Fruit fly (Drosophila melanogaster) whole organism, embryonic: ENCODE data around the gene RpS14a.

Experiments
- B-H2 ChIP-seq: fragments of 200-800 bp; sonication (Bioruptor generic); optimal IDR thresholded peaks from 2 replicates; lab custom pipeline; 2018; ENCODE audit warnings: missing biosample characterization, mild to moderate bottlenecking, missing genetic modification characterization
- CG10147 ChIP-seq: fragments of 200-800 bp; sonication (Bioruptor generic); optimal IDR thresholded peaks from 2 replicates; lab custom pipeline; 2019; ENCODE audit warnings: missing biosample characterization, mild to moderate bottlenecking, missing genetic modification characterization, moderate library complexity
- CG12942 ChIP-seq: fragments of 200-800 bp; sonication (Bioruptor generic); optimal IDR thresholded peaks from 3 replicates; lab custom pipeline; 2016; ENCODE audit warnings: missing biosample characterization, missing genetic modification characterization
- CG1647 ChIP-seq: fragments of 200-800 bp; sonication (Bioruptor generic); optimal IDR thresholded peaks from 3 replicates; lab custom pipeline; 2016; ENCODE audit warnings: missing biosample characterization, missing genetic modification characterization
- CG17186 ChIP-seq: fragments of 200-800 bp; sonication (Bioruptor generic); optimal IDR thresholded peaks from 3 replicates; lab custom pipeline; 2017; ENCODE audit warnings: missing biosample characterization, missing genetic modification reagents, missing genetic modification characterization
- CG17359 ChIP-seq: fragments of 200-800 bp; sonication (Bioruptor generic); optimal IDR thresholded peaks from 3 replicates; lab custom pipeline; 2018; ENCODE audit warnings: missing biosample characterization, mild to moderate bottlenecking, missing genetic modification characterization, moderate library complexity
- CG17829 ChIP-seq: fragments of 200-800 bp; optimal IDR thresholded peaks from 2 replicates; lab custom pipeline; 2019; ENCODE audit warnings: missing biosample characterization, mild to moderate bottlenecking, missing genetic modification characterization, moderate library complexity
- CG18619 ChIP-seq: fragments of 200-800 bp; sonication (Bioruptor generic); optimal IDR thresholded peaks from 3 replicates; lab custom pipeline; 2017; ENCODE audit warnings: missing biosample characterization, mild to moderate bottlenecking, missing genetic modification characterization
- CG30020 ChIP-seq: fragments of 200-800 bp; optimal IDR thresholded peaks from 2 replicates; lab custom pipeline; 2019; ENCODE audit warnings: missing biosample characterization, mild to moderate bottlenecking, missing genetic modification characterization, moderate library complexity
- CG3407 ChIP-seq: fragments of 200-800 bp; sonication (Bioruptor generic); optimal IDR thresholded peaks from 2 replicates; lab custom pipeline; 2018; ENCODE audit warnings: missing biosample characterization, mild to moderate bottlenecking, missing genetic modification characterization
- CG34376 ChIP-seq: fragments of 200-800 bp; sonication (Bioruptor generic); optimal IDR thresholded peaks from 2 replicates; lab custom pipeline; 2018; ENCODE audit warnings: missing biosample characterization, mild to moderate bottlenecking, missing genetic modification characterization
- CG34422 ChIP-seq: fragments of 200-800 bp; sonication (Bioruptor generic); IDR thresholded peaks from 3 replicates; pipeline ENCODE4 v1.3.6; 2022; ENCODE audit warnings: missing biosample characterization, missing genetic modification characterization
- CG4820 ChIP-seq: fragments of 200-800 bp; sonication (Bioruptor generic); optimal IDR thresholded peaks from 3 replicates; lab custom pipeline; 2016; ENCODE audit warnings: missing biosample characterization, missing genetic modification characterization
- CG5180 ChIP-seq: fragments of 200-800 bp; sonication (Bioruptor generic); optimal IDR thresholded peaks from 3 replicates; lab custom pipeline; 2017; ENCODE audit warnings: missing biosample characterization, missing genetic modification characterization, mild to moderate bottlenecking, moderate library complexity, missing genetic modification reagents
- CG6854 ChIP-seq: fragments of 200-800 bp; sonication (Bioruptor generic); optimal IDR thresholded peaks from 3 replicates; lab custom pipeline; 2017; ENCODE audit warnings: missing biosample characterization, mild to moderate bottlenecking, missing genetic modification characterization
- CG7372 ChIP-seq: fragments of 200-800 bp; sonication (Bioruptor generic); IDR thresholded peaks from 2 replicates; pipeline ENCODE4 v1.3.6; 2022; ENCODE audit warnings: missing biosample characterization, missing genetic modification characterization
- CG7786 ChIP-seq: fragments of 200-800 bp; sonication (Bioruptor generic); optimal IDR thresholded peaks from 2 replicates; lab custom pipeline; 2016; ENCODE audit warnings: missing biosample characterization, missing genetic modification characterization
- CG8765 ChIP-seq: fragments of 200-800 bp; sonication (Bioruptor generic); IDR thresholded peaks from 2 replicates; pipeline ENCODE4 v1.3.6; 2022; ENCODE audit warnings: missing biosample characterization, missing genetic modification characterization
- D19B ChIP-seq: fragments of 200-800 bp; sonication (Bioruptor generic); optimal IDR thresholded peaks from 2 replicates; lab custom pipeline; 2017; ENCODE audit warnings: missing biosample characterization, mild to moderate bottlenecking, missing genetic modification characterization
- Fer3 ChIP-seq: fragments of 200-800 bp; sonication (Bioruptor generic); optimal IDR thresholded peaks from 2 replicates; lab custom pipeline; 2018; ENCODE audit warnings: missing biosample characterization, mild to moderate bottlenecking, missing genetic modification characterization, moderate library complexity
- Hr39 ChIP-seq: fragments of >200 bp; optimal IDR thresholded peaks from 2 replicates; lab custom pipeline; 2017
- Lpt ChIP-seq: fragments of >200 bp; optimal IDR thresholded peaks from 2 replicates; lab custom pipeline; 2018; ENCODE audit warnings: missing biosample characterization, missing genetic modification characterization
- Mes4 ChIP-seq: fragments of 200-800 bp; sonication (Bioruptor generic); optimal IDR thresholded peaks from 2 replicates; lab custom pipeline; 2016; ENCODE audit warnings: missing biosample characterization, missing genetic modification characterization
- NK7.1 ChIP-seq: fragments of 200-800 bp; sonication (Bioruptor generic); optimal IDR thresholded peaks from 3 replicates; lab custom pipeline; 2016; ENCODE audit warnings: missing biosample characterization, missing genetic modification characterization
- Scr ChIP-seq: fragments of 200-800 bp; sonication (Bioruptor generic); IDR thresholded peaks from 2 replicates; pipeline ENCODE4 v1.3.6; 2022; ENCODE audit warnings: missing biosample characterization, missing genetic modification characterization; ENCODE audit not compliant: partially characterized antibody
- Side ChIP-seq: fragments of 200-800 bp; sonication (Bioruptor generic); optimal IDR thresholded peaks from 2 replicates; lab custom pipeline; 2016; ENCODE audit warnings: missing biosample characterization, missing genetic modification characterization
- Ssrp ChIP-seq: fragments of 200-800 bp; sonication (Bioruptor generic); optimal IDR thresholded peaks from 2 replicates; lab custom pipeline; 2018; ENCODE audit warnings: missing biosample characterization, mild to moderate bottlenecking, missing genetic modification characterization, moderate library complexity
- Xrp1 ChIP-seq: fragments of 200-800 bp; sonication (Bioruptor generic); IDR thresholded peaks from 2 replicates; pipeline ENCODE4 v1.3.6; 2022; ENCODE audit warnings: missing biosample characterization, missing genetic modification characterization
- ap ChIP-seq: fragments of 200-800 bp; sonication (Bioruptor generic); IDR thresholded peaks from 2 replicates; pipeline ENCODE4 v1.3.6; 2022; ENCODE audit warnings: missing biosample characterization, missing genetic modification characterization
- caup ChIP-seq: fragments of 200-800 bp; sonication (Bioruptor generic); optimal IDR thresholded peaks from 3 replicates; lab custom pipeline; 2017; ENCODE audit warnings: missing biosample characterization, mild to moderate bottlenecking, missing genetic modification characterization, moderate library complexity; ENCODE audit not compliant: severe bottlenecking
- corto ChIP-seq: fragments of 200-800 bp; sonication (Bioruptor generic); optimal IDR thresholded peaks from 2 replicates; lab custom pipeline; 2016; ENCODE audit warnings: missing biosample characterization, mild to moderate bottlenecking, missing genetic modification characterization, moderate library complexity
- danr ChIP-seq: fragments of 200-800 bp; sonication (Bioruptor generic); IDR thresholded peaks from 2 replicates; pipeline ENCODE4 v1.3.6; 2022; ENCODE audit warnings: missing biosample characterization, missing genetic modification characterization
- dm ChIP-seq: fragments of 200-800 bp; sonication (Bioruptor generic); optimal IDR thresholded peaks from 3 replicates; lab custom pipeline; 2016; ENCODE audit warnings: missing biosample characterization, missing genetic modification characterization
- dpn ChIP-seq, 2 experiments: fragments of 200-800 bp; sonication (Bioruptor generic); optimal IDR thresholded peaks; 3 replicates each; lab custom pipeline; 2016; ENCODE audit warnings: missing biosample characterization in 2 of 2, missing genetic modification characterization in 2 of 2
- dysf ChIP-seq: fragments of 200-800 bp; sonication (Bioruptor generic); IDR thresholded peaks from 3 replicates; pipeline ENCODE4 v1.3.6; 2022; ENCODE audit warnings: missing biosample characterization, missing genetic modification characterization
- gro ChIP-seq: fragments of 200-800 bp; sonication (Bioruptor generic); optimal IDR thresholded peaks from 2 replicates; lab custom pipeline; 2016; ENCODE audit warnings: missing biosample characterization, missing genetic modification characterization
- hth ChIP-seq: fragments of >200 bp; optimal IDR thresholded peaks from 2 replicates; lab custom pipeline; 2017; ENCODE audit warnings: inconsistent platforms
- nmo ChIP-seq: fragments of 200-800 bp; sonication (Bioruptor generic); optimal IDR thresholded peaks from 2 replicates; lab custom pipeline; 2018; ENCODE audit warnings: missing biosample characterization, mild to moderate bottlenecking, missing genetic modification characterization, moderate library complexity
- rib ChIP-seq: fragments of 200-800 bp; sonication (Bioruptor generic); IDR thresholded peaks from 2 replicates; pipeline ENCODE4 v1.3.6; 2022; ENCODE audit warnings: missing biosample characterization, missing genetic modification characterization
- schlank ChIP-seq: fragments of 200-800 bp; sonication (Bioruptor generic); optimal IDR thresholded peaks from 2 replicates; lab custom pipeline; 2018; ENCODE audit warnings: missing biosample characterization, mild to moderate bottlenecking, missing genetic modification characterization
- sd ChIP-seq: fragments of 200-800 bp; sonication (Bioruptor generic); optimal IDR thresholded peaks from 3 replicates; lab custom pipeline; 2018; ENCODE audit warnings: missing biosample characterization, mild to moderate bottlenecking, missing genetic modification characterization, moderate library complexity
- seq ChIP-seq: fragments of 200-800 bp; sonication (Bioruptor generic); IDR thresholded peaks from 2 replicates; pipeline ENCODE4 v1.3.6; 2022; ENCODE audit warnings: missing biosample characterization, missing genetic modification characterization
- slou ChIP-seq: fragments of 200-800 bp; sonication (Bioruptor generic); optimal IDR thresholded peaks from 3 replicates; lab custom pipeline; 2016; ENCODE audit warnings: missing biosample characterization, missing genetic modification characterization
- sna ChIP-seq: fragments of 200-800 bp; sonication (Bioruptor generic); IDR thresholded peaks from 2 replicates; pipeline ENCODE4 v1.3.6; 2022; ENCODE audit warnings: missing biosample characterization, missing genetic modification characterization; ENCODE audit not compliant: partially characterized antibody
- sob ChIP-seq: fragments of 200-800 bp; sonication (Bioruptor generic); IDR thresholded peaks from 2 replicates; pipeline ENCODE4 v1.3.6; 2022; ENCODE audit warnings: missing biosample characterization, missing genetic modification characterization
- tgo ChIP-seq: fragments of 200-800 bp; sonication (Bioruptor generic); IDR thresholded peaks from 3 replicates; pipeline ENCODE4 v1.3.6; 2022; ENCODE audit warnings: missing biosample characterization, missing genetic modification characterization
- trem ChIP-seq: fragments of 200-800 bp; optimal IDR thresholded peaks from 3 replicates; lab custom pipeline; 2019; ENCODE audit warnings: missing biosample characterization, mild to moderate bottlenecking, missing genetic modification characterization, moderate library complexity
- trh ChIP-seq: fragments of 200-800 bp; sonication (Bioruptor generic); optimal IDR thresholded peaks from 2 replicates; lab custom pipeline; 2016; ENCODE audit warnings: missing biosample characterization, missing genetic modification characterization
- zfh1 ChIP-seq: fragments of 200-800 bp; sonication (Bioruptor generic); IDR thresholded peaks from 3 replicates; pipeline ENCODE4 v1.3.6; 2022; ENCODE audit warnings: missing biosample characterization, missing genetic modification characterization

Gene RpS14a

DNA sequence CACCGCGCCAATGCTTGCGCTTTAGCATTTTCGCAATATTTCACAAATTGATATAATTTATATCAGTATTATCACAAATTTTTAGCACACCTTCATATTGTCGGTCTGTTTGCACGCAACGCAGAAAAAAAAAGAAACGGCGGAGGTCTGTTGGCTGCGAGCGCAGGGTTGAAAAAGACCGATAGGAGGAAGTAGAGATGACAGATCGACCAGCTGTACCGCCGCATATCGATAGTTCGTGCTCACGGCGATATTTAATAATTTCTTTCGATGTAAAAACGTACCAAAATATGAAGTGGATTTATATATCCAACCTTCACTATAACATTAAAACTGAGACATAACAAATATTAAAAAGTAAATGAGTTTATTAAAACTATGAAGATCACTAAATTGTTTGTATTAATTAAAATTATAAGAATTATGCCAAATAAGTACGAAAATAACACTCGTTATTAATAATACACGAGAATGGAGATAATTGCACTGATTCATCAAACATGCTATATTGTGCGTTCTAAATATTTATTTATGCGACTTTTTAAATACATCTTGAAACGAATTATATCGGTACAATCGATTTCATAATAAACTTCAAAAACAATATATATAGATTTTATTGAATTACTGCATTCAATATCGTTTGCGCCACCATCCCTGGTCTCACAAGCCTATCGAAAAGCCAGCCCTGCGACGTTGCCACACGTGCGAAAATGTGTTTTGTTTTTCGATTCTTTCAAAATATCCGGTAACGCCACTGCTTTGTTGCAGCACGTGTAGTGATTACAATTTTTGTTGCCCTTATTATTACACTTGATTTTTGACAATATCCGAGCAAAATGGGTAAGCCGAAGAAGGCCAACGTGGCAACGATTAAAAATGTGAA lies 32.1 kb upstream of the RpS14a start, which contains the start of the genes RpS6 and bys (continued):
- TF ChIP-seq Side (peak; percentile 23), CG7786 (GFP tag; lab: Kevin White, UChicago) (no peak), zfh1 (GFP tag; lab: Robert Waterston, UW) (peak; percentile 69), Fer3 (tag; lab: Kevin White, UChicago) (peak; percentile 57), CG4820 (GFP tag; lab: Kevin White, UChicago) (peak; percentile 8), dpn (GFP tag; optimal IDR thresholded peaks at IDR 0.05; lab: Kevin White, UChicago) (peak; percentile 30 to 31), D19B (no peak), CG34422 (GFP tag; lab: Robert Waterston, UW) (peak; percentile 51), hth (no peak), CG17359 (peak; percentile 14), CG8765 (GFP tag; lab: Robert Waterston, UW) (0 out of 2 replicates have a peak, but pooled peaks have one; percentile 23), Mes4 (GFP tag; lab: Kevin White, UChicago) (peak; percentile 64), B-H2 (GFP tag; lab: Kevin White, UChicago) (peak; percentile 40), CG5180 (GFP tag; lab: Kevin White, UChicago) (peak; percentile 24), CG7372 (GFP tag; lab: Robert Waterston, UW) (no peak), dm (GFP tag; lab: Kevin White, UChicago) (peak; percentile 92), corto (GFP tag; lab: Kevin White, UChicago) (no peak), CG18619 (peak; percentile 52), nmo (GFP tag; lab: Kevin White, UChicago) (peak; percentile 58), trem (tag; lab: Kevin White, UChicago) (no peak), danr (GFP tag; lab: Robert Waterston, UW) (no peak), schlank (peak; percentile 64), slou (GFP tag; lab: Kevin White, UChicago) (peak; percentile 41), sob (GFP tag; lab: Robert Waterston, UW) (peak; percentile 73), NK7.1 (no peak), trh (no peak), CG17186 (GFP tag; lab: Kevin White, UChicago) (no peak), CG12942 (GFP tag; lab: Kevin White, UChicago) (peak; percentile 9), caup (GFP tag; lab: Kevin White, UChicago) (peak; percentile 69), CG30020 (tag; lab: Kevin White, UChicago) (peak; percentile 30), CG3407 (GFP tag; lab: Kevin White, UChicago) (no peak), rib (GFP tag; lab: Robert Waterston, UW) (peak; percentile 60; the same call in 1 of the 2 replicates), Xrp1 (no peak), tgo (peak; percentile 29; the same call in 1 of the 3 replicates), sd (tag; lab: Kevin White, UChicago) (no peak), gro (GFP tag; lab: Kevin White, UChicago) (peak; percentile 62), Hr39 (lab: Kevin White, UChicago) (no peak), CG6854 (GFP tag; lab: Kevin White, UChicago) (peak; percentile 49), seq (GFP tag; lab: Robert Waterston, UW) (no peak), Lpt (GFP tag; lab: Kevin White, UChicago) (no peak), CG10147 (peak; percentile 16), Ssrp (tag; lab: Kevin White, UChicago) (no peak), Scr (GFP tag; lab: Robert Waterston, UW) (peak; percentile 88), CG34376 (GFP tag; lab: Kevin White, UChicago) (peak; percentile 74), CG17829 (tag; lab: Kevin White, UChicago) (peak; percentile 12), ap (GFP tag; lab: Robert Waterston, UW) (no peak), dysf (GFP tag; lab: Robert Waterston, UW) (peak; percentile 42; the same call in 2 of the 3 replicates), CG1647 (GFP tag; lab: Kevin White, UChicago) (no peak), sna (GFP tag; lab: Robert Waterston, UW) (0 out of 2 replicates have a peak, but pooled peaks have one; percentile 36)
